Fruit fly (Drosophila melanogaster): Measurements from ENCODE around the gene Nplp3.

Nplp3 gene

DNA sequence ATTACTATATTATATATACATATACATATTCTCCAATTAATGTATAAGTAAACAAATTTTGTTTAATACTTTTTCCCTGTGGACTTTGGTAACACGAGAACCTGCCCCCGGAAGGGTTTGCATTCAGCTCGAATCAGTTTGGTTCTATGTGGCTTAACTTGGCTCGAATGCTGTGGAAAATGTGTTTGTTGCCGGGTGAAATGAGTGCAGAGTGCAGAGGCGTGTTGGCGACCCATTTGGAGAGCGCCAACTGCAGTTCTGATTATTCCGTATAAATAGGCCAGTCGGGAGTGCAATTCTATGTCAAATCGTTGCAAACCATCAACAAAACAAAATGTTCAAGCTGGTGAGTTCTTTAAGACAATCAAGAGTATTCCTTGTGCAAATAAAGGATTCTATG, at the start of gene Nplp3:
Gene Nplp3 (plus strand): TSS at position 301 of the 400 bp plus-strand sequence.
- TF ChIP-seq CG12605 (GFP tag; IDR thresholded peaks at IDR 0.05) (no peak), Snoo (tag; optimal IDR thresholded peaks at IDR 0.05) (no peak), CG4496 (GFP tag; IDR thresholded peaks at IDR 0.05) (no peak), CG8159 (tag; optimal IDR thresholded peaks at IDR 0.05) (no peak), CG10348 (GFP tag; IDR thresholded peaks at IDR 0.05) (no peak), CG15710 (tag; optimal IDR thresholded peaks at IDR 0.05) (no peak)

- no peak for TF ChIP-seq CG12605 (GFP tag; IDR thresholded peaks at IDR 0.05)
- no peak for TF ChIP-seq Snoo (tag; optimal IDR thresholded peaks at IDR 0.05)
- TF ChIP-seq CG8159 (tag; optimal IDR thresholded peaks at IDR 0.05) = peak; percentile 75
- peak; percentile 73 for TF ChIP-seq CG15710 (tag; optimal IDR thresholded peaks at IDR 0.05)
- no peak for TF ChIP-seq EcR (GFP tag; optimal IDR thresholded peaks at IDR 0.05)
- TF ChIP-seq rn (GFP tag; IDR thresholded peaks at IDR 0.05) = no peak
- TF ChIP-seq CG8301 (tag; optimal IDR thresholded peaks at IDR 0.05) = peak; percentile 45
- no peak for TF ChIP-seq fd96Ca (GFP tag; IDR thresholded peaks at IDR 0.05)
- no peak; the same call in 2 of the 3 replicates for TF ChIP-seq CG4496 (GFP tag; IDR thresholded peaks at IDR 0.05)
- no peak for TF ChIP-seq CG13204 (GFP tag; optimal IDR thresholded peaks at IDR 0.05)
- TF ChIP-seq CG32121 (GFP tag; IDR thresholded peaks at IDR 0.05) = no peak
- TF ChIP-seq CG34367 (tag; optimal IDR thresholded peaks at IDR 0.05) = peak; percentile 45
- peak; percentile 53 for TF ChIP-seq CG9948 (tag; optimal IDR thresholded peaks at IDR 0.05)
- peak; percentile 22 for TF ChIP-seq Pif1A (GFP tag; optimal IDR thresholded peaks at IDR 0.05)
- peak; percentile 10 for TF ChIP-seq Pif1B (GFP tag; optimal IDR thresholded peaks at IDR 0.05)
- TF ChIP-seq CG17806 (tag; optimal IDR thresholded peaks at IDR 0.05) = peak; percentile 57
- TF ChIP-seq Ets98B (GFP tag; IDR thresholded peaks at IDR 0.05) = no peak
- no peak for TF ChIP-seq D1 (tag; optimal IDR thresholded peaks at IDR 0.05)
- peak; percentile 12 for TF ChIP-seq gl (tag; optimal IDR thresholded peaks at IDR 0.05)
- no peak for TF ChIP-seq CG10348 (GFP tag; IDR thresholded peaks at IDR 0.05)
- peak; percentile 65 for TF ChIP-seq CG14655 (GFP tag; optimal IDR thresholded peaks at IDR 0.05)
Measured at dm6 chr3L:16268106-16268733, 49.6 kb upstream of the Nplp3 start, which contains the start of gene CG4950. TSS of gene CG4950 (minus strand) at chr3L:16268156.

DNA sequence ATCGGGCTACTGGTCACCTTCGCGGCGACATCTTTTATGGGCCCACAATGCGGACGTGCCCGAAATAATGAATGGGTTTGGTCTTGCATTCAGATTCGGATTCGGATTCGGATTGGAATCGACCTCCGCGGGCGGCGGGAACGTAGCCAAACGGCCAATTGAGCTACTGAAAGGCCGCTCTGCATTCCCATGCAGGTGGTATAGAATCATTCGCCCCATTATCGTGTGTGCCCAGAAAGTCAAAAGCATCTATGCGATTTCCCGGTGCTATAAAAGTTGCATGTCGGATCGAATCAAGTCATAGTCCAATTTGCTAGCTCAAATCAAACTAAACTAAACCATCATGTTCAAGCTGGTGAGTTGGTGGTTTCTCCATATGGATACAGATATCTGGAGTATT, 48.7 kb upstream of the Nplp3 start, which contains the start of gene CG13068:
Gene CG13068 (plus strand): TSS at position 301 of the 400 bp plus-strand sequence.
- TF ChIP-seq gl (tag; optimal IDR thresholded peaks at IDR 0.05) (no peak), CG4496 (GFP tag; IDR thresholded peaks at IDR 0.05) (no peak), rn (GFP tag; IDR thresholded peaks at IDR 0.05) (no peak), D1 (tag; optimal IDR thresholded peaks at IDR 0.05) (no peak), CG8301 (tag; optimal IDR thresholded peaks at IDR 0.05) (no peak), EcR (GFP tag; optimal IDR thresholded peaks at IDR 0.05) (no peak), CG32121 (GFP tag; IDR thresholded peaks at IDR 0.05) (no peak), Snoo (tag; optimal IDR thresholded peaks at IDR 0.05) (no peak), CG9948 (tag; optimal IDR thresholded peaks at IDR 0.05) (no peak), CG14655 (GFP tag; optimal IDR thresholded peaks at IDR 0.05) (no peak), CG10348 (GFP tag; IDR thresholded peaks at IDR 0.05) (no peak), Pif1A (GFP tag; optimal IDR thresholded peaks at IDR 0.05) (no peak), Pif1B (GFP tag; optimal IDR thresholded peaks at IDR 0.05) (no peak), CG13204 (GFP tag; optimal IDR thresholded peaks at IDR 0.05) (no peak), CG15710 (tag; optimal IDR thresholded peaks at IDR 0.05) (no peak), fd96Ca (GFP tag; IDR thresholded peaks at IDR 0.05) (no peak)

dm6 chr3L:16270802-16271332, 47.0 kb upstream of the Nplp3 start, which contains the start of the genes CG34248 and CG13067:
TSS of gene CG34248 (minus strand) at chr3L:16270902.
TSS of gene CG13067 (plus strand) at chr3L:16271282.
- TF ChIP-seq Snoo (tag; optimal IDR thresholded peaks at IDR 0.05) (no peak), Pif1B (GFP tag; optimal IDR thresholded peaks at IDR 0.05) (no peak)

dm6 chr3L:16272338-16272959, 45.4 kb upstream of the Nplp3 start, which contains the start of gene CG13066:
TSS of gene CG13066 (plus strand) at chr3L:16272909.
- TF ChIP-seq fd96Ca (GFP tag; IDR thresholded peaks at IDR 0.05) (no peak), CG4496 (GFP tag; IDR thresholded peaks at IDR 0.05) (no peak), CG12605 (GFP tag; IDR thresholded peaks at IDR 0.05) (no peak), rn (GFP tag; IDR thresholded peaks at IDR 0.05) (no peak), Snoo (tag; optimal IDR thresholded peaks at IDR 0.05) (no peak), CG8301 (tag; optimal IDR thresholded peaks at IDR 0.05) (no peak), CG15710 (tag; optimal IDR thresholded peaks at IDR 0.05) (no peak), EcR (GFP tag; optimal IDR thresholded peaks at IDR 0.05) (peak; percentile 13)

dm6 chr3L:16275391-16276017, 42.3 kb upstream of the Nplp3 start:
- TF ChIP-seq CG13204 (GFP tag; optimal IDR thresholded peaks at IDR 0.05) (no peak), CG14655 (GFP tag; optimal IDR thresholded peaks at IDR 0.05) (peak; percentile 41), D1 (tag; optimal IDR thresholded peaks at IDR 0.05) (no peak), gl (tag; optimal IDR thresholded peaks at IDR 0.05) (no peak), CG4496 (GFP tag; IDR thresholded peaks at IDR 0.05) (no peak), Pif1B (GFP tag; optimal IDR thresholded peaks at IDR 0.05) (no peak), CG34367 (tag; optimal IDR thresholded peaks at IDR 0.05) (peak; percentile 20), CG32121 (GFP tag; IDR thresholded peaks at IDR 0.05) (no peak), Snoo (tag; optimal IDR thresholded peaks at IDR 0.05) (no peak), CG12605 (GFP tag; IDR thresholded peaks at IDR 0.05) (no peak), fd96Ca (GFP tag; IDR thresholded peaks at IDR 0.05) (no peak), CG8301 (tag; optimal IDR thresholded peaks at IDR 0.05) (no peak), CG9948 (tag; optimal IDR thresholded peaks at IDR 0.05) (peak; percentile 49), Ets98B (GFP tag; IDR thresholded peaks at IDR 0.05) (no peak), Pif1A (GFP tag; optimal IDR thresholded peaks at IDR 0.05) (no peak), CG15710 (tag; optimal IDR thresholded peaks at IDR 0.05) (peak; percentile 41), EcR (GFP tag; optimal IDR thresholded peaks at IDR 0.05) (peak; percentile 75), CG17806 (tag; optimal IDR thresholded peaks at IDR 0.05) (peak; percentile 39), rn (GFP tag; IDR thresholded peaks at IDR 0.05) (no peak), CG10348 (GFP tag; IDR thresholded peaks at IDR 0.05) (no peak), CG8159 (tag; optimal IDR thresholded peaks at IDR 0.05) (peak; percentile 63)

All from whole organism, pupa.